Worm (Caenorhabditis elegans) whole organism, late embryonic: Measurements from ENCODE around the gene flp-14.

Source experiments
- ceh-48 ChIP-seq: sonication (generic microtip); optimal IDR thresholded peaks from 2 replicates; lab custom pipeline; 2016; ENCODE audit warnings: missing genetic modification characterization, inconsistent platforms, missing compliant biosample characterization
- lim-6 ChIP-seq: sonication (generic microtip); optimal IDR thresholded peaks from 2 replicates; lab custom pipeline; 2016; ENCODE audit warnings: missing genetic modification characterization, missing compliant biosample characterization
- nhr-11 ChIP-seq: fragments of 150-350 bp; optimal IDR thresholded peaks from 2 replicates; lab custom pipeline; 2014; ENCODE audit warnings: missing biosample characterization, missing genetic modification characterization

DNA sequence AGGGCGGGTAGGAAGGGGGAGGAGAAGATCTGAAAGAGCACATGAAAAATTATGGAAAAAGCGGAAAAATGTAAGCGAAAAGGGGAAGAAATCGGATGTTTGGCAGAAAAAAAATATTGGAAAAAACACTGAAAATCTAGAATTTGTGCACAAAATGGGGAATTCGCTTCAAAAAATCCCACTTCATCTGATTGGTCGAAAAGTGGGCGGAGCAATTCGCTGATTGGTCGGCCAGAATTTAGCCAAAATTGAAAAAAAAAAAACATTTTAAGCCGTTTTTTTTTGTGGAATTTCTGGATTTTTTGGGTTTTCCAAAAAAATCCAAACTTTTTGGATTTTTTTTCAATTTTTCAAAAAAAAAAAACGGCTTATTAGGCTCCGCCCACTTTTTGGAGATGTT lies 10.5 kb downstream of the flp-14 start:
- TF ChIP-seq lim-6 (tag; lab: Kevin White, UChicago), result no peak
- no peak for TF ChIP-seq ceh-48 (tag; lab: Kevin White, UChicago)
- TF ChIP-seq nhr-11 (tag; lab: Kevin White, UChicago), result no peak
